Worm (Caenorhabditis elegans) whole organism, early embryonic: Measurements from ENCODE around the gene T03D3.5.

Source experiments
- aly-1 ChIP-seq: sonication (generic microtip); optimal IDR thresholded peaks from 2 replicates; lab custom pipeline; 2016; ENCODE audit warnings: missing genetic modification characterization, missing compliant biosample characterization
- ama-1 ChIP-seq: fragments of 150-350 bp; optimal IDR thresholded peaks from 2 replicates; lab custom pipeline; 2014
- ets-7 ChIP-seq: sonication (generic microtip); optimal IDR thresholded peaks from 2 replicates; lab custom pipeline; 2016; ENCODE audit warnings: missing genotype, missing genetic modification characterization, missing compliant biosample characterization
- flt-1 ChIP-seq: fragments of 200-800 bp; sonication (Bioruptor generic); IDR thresholded peaks from 2 replicates; pipeline ENCODE4 v1.3.6; 2022; ENCODE audit warnings: missing genetic modification characterization, missing compliant biosample characterization
- hmg-4 ChIP-seq: fragments of 200-800 bp; sonication (Bioruptor generic); optimal IDR thresholded peaks from 2 replicates; lab custom pipeline; 2018; ENCODE audit warnings: mild to moderate bottlenecking, missing genetic modification characterization, missing compliant biosample characterization
- sea-1 ChIP-seq: fragments of 200-800 bp; sonication (Bioruptor generic); conservative IDR thresholded peaks from 2 replicates; pipeline ENCODE4 v1.3.6; 2022; ENCODE audit warnings: missing genetic modification characterization, missing compliant biosample characterization
- tbx-11 ChIP-seq: fragments of 200-800 bp; sonication (Bioruptor generic); IDR thresholded peaks from 2 replicates; pipeline ENCODE4 v1.3.6; 2022; ENCODE audit warnings: missing genetic modification characterization, missing compliant biosample characterization

DNA sequence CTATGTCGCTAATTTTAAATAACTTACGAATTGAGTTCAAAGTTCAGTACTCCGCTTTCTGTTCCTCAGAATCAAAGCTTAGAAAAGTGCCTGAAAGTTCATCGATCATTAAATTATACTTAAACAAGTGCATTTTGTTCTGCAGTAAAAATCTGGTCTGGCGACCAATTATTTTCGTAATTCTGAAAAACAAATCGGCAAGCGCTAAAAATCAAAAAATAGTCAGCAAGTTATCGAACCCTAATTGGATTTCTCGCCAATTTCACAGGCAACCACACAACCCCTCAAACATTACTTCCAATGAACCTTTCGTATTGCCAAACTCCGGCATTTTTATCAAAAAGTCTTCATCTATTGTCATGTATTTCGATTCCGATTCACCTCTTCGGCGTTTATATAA, 36.4 kb upstream of the T03D3.5 start, which contains the start of gene srh-272:
- no peak for TF ChIP-seq tbx-11 (GFP tag; lab: Robert Waterston, UW)
- no peak for TF ChIP-seq sea-1 (GFP tag; lab: Robert Waterston, UW)
- TF ChIP-seq ama-1 (lab: Kevin White, UChicago) = no peak
- TF ChIP-seq flt-1 = no peak
- no peak for TF ChIP-seq ets-7 (tag; lab: Kevin White, UChicago)
- no peak for TF ChIP-seq aly-1 (tag; lab: Kevin White, UChicago)
- no peak for TF ChIP-seq hmg-4 (GFP tag; lab: Kevin White, UChicago)
